Worm (Caenorhabditis elegans) whole organism, L2 larva: ENCODE data around the gene Y49F6B.12.

Experiments used
- C34F6.9 ChIP-seq: fragments of 150-350 bp; optimal IDR thresholded peaks from 2 replicates; lab custom pipeline; 2014; ENCODE audit warnings: missing biosample characterization, missing genetic modification characterization
- F13H6.1 ChIP-seq: sonication (generic microtip); optimal IDR thresholded peaks from 2 replicates; lab custom pipeline; 2016; ENCODE audit warnings: missing genetic modification characterization, missing compliant biosample characterization
- R02D3.7 ChIP-seq: fragments of 150-350 bp; optimal IDR thresholded peaks from 2 replicates; lab custom pipeline; 2014; ENCODE audit warnings: missing biosample characterization, missing genetic modification characterization
- Y55F3AM.14 ChIP-seq: fragments of 200-800 bp; sonication (Bioruptor generic); optimal IDR thresholded peaks from 2 replicates; lab custom pipeline; 2018; ENCODE audit warnings: mild to moderate bottlenecking, missing genetic modification characterization, missing compliant biosample characterization
- ZK546.5 ChIP-seq: sonication (generic microtip); optimal IDR thresholded peaks from 2 replicates; lab custom pipeline; 2017; ENCODE audit warnings: missing biosample characterization, missing genetic modification characterization
- alr-1 ChIP-seq: fragments of 150-350 bp; optimal IDR thresholded peaks from 2 replicates; lab custom pipeline; 2014; ENCODE audit warnings: missing biosample characterization, missing genetic modification characterization
- ama-1 ChIP-seq: fragments of 150-350 bp; optimal IDR thresholded peaks from 2 replicates; lab custom pipeline; 2018; ENCODE audit warnings: inconsistent platforms
- blmp-1 ChIP-seq: sonication (generic microtip); optimal IDR thresholded peaks from 2 replicates; lab custom pipeline; 2017; ENCODE audit warnings: missing genetic modification characterization, mild to moderate bottlenecking, missing compliant biosample characterization, antibody characterized with exemption, moderate library complexity; ENCODE audit not compliant: insufficient read depth
- ceh-16 ChIP-seq: fragments of 150-350 bp; optimal IDR thresholded peaks from 2 replicates; lab custom pipeline; 2014; ENCODE audit warnings: missing biosample characterization, missing genetic modification characterization
- ceh-82 ChIP-seq: fragments of 150-350 bp; optimal IDR thresholded peaks from 2 replicates; lab custom pipeline; 2014; ENCODE audit warnings: missing biosample characterization, missing genetic modification characterization
- crh-2 ChIP-seq: sonication (generic microtip); optimal IDR thresholded peaks from 2 replicates; lab custom pipeline; 2017; ENCODE audit warnings: missing biosample characterization, missing genetic modification characterization
- dmd-4 ChIP-seq: sonication (generic microtip); optimal IDR thresholded peaks from 2 replicates; lab custom pipeline; 2017; ENCODE audit warnings: missing biosample characterization, missing genetic modification characterization
- egl-27 ChIP-seq: sonication (generic microtip); optimal IDR thresholded peaks from 3 replicates; lab custom pipeline; 2017; ENCODE audit warnings: missing biosample characterization, missing genetic modification reagents, missing genetic modification characterization
- elt-1 ChIP-seq: fragments of 150-350 bp; optimal IDR thresholded peaks from 2 replicates; lab custom pipeline; 2014; ENCODE audit warnings: missing biosample characterization, missing genetic modification characterization
- fos-1 ChIP-seq: fragments of 150-350 bp; optimal IDR thresholded peaks from 2 replicates; lab custom pipeline; 2014; ENCODE audit warnings: missing biosample characterization, missing genetic modification characterization
- gmeb-1 ChIP-seq: fragments of 150-350 bp; optimal IDR thresholded peaks from 2 replicates; lab custom pipeline; 2014; ENCODE audit warnings: missing biosample characterization, missing genetic modification characterization
- lin-11 ChIP-seq: fragments of 150-350 bp; sonication (generic microtip); optimal IDR thresholded peaks from 2 replicates; lab custom pipeline; 2014; ENCODE audit warnings: missing biosample characterization, missing genetic modification characterization, inconsistent platforms, mixed read lengths
- lin-13 ChIP-seq: fragments of 150-350 bp; optimal IDR thresholded peaks from 2 replicates; lab custom pipeline; 2014; ENCODE audit warnings: missing biosample characterization, missing genetic modification reagents, missing genetic modification characterization
- lsy-2 ChIP-seq, 2 experiments: fragments of 150-350 bp in 1 of 2; sonication (generic microtip) in 1 of 2; optimal IDR thresholded peaks; 2 replicates each; lab custom pipeline; 2014 to 2017; ENCODE audit warnings: missing biosample characterization in 2 of 2, missing genetic modification characterization in 2 of 2
- mab-5 ChIP-seq: fragments of 150-350 bp; optimal IDR thresholded peaks from 2 replicates; lab custom pipeline; 2014; ENCODE audit warnings: missing biosample characterization, missing genetic modification characterization
- mbf-1 ChIP-seq: sonication (generic microtip); optimal IDR thresholded peaks from 2 replicates; lab custom pipeline; 2017; ENCODE audit warnings: missing biosample characterization, missing genetic modification characterization
- mdl-1 ChIP-seq, 2 experiments: fragments of 150-350 bp in 1 of 2; sonication (generic microtip) in 1 of 2; optimal IDR thresholded peaks; 2 replicates each; lab custom pipeline; 2017; ENCODE audit warnings: missing biosample characterization in 2 of 2, missing genetic modification characterization in 2 of 2
- nhr-11 ChIP-seq: fragments of 150-350 bp; optimal IDR thresholded peaks from 2 replicates; lab custom pipeline; 2014; ENCODE audit warnings: missing biosample characterization, missing genetic modification characterization
- nhr-12 ChIP-seq: fragments of 150-350 bp; optimal IDR thresholded peaks from 2 replicates; lab custom pipeline; 2014; ENCODE audit warnings: missing biosample characterization, missing genetic modification characterization
- nhr-129 ChIP-seq: fragments of 150-350 bp; optimal IDR thresholded peaks from 2 replicates; lab custom pipeline; 2014; ENCODE audit warnings: missing biosample characterization, missing genetic modification characterization
- nhr-21 ChIP-seq: fragments of 150-350 bp; optimal IDR thresholded peaks from 2 replicates; lab custom pipeline; 2014; ENCODE audit warnings: missing biosample characterization, missing genetic modification characterization
- nhr-25 ChIP-seq: fragments of 150-350 bp; sonication (generic microtip); optimal IDR thresholded peaks from 3 replicates; lab custom pipeline; 2014; ENCODE audit warnings: missing biosample characterization, missing genetic modification characterization
- nhr-6 ChIP-seq: fragments of 150-350 bp; optimal IDR thresholded peaks from 2 replicates; lab custom pipeline; 2014; ENCODE audit warnings: missing biosample characterization, missing genetic modification characterization
- sma-3 ChIP-seq: sonication (generic microtip); optimal IDR thresholded peaks from 2 replicates; lab custom pipeline; 2016; ENCODE audit warnings: missing genetic modification reagents, missing genetic modification characterization, missing compliant biosample characterization
- sma-9 ChIP-seq, 2 experiments: fragments of 150-350 bp in 1 of 2; sonication (generic microtip) in 1 of 2; optimal IDR thresholded peaks; 2 replicates each; lab custom pipeline; 2014 to 2016; ENCODE audit warnings: missing genetic modification characterization in 2 of 2, mild to moderate bottlenecking in 1 of 2, missing biosample characterization in 1 of 2, missing compliant biosample characterization in 1 of 2, missing genetic modification reagents in 1 of 2, moderate library complexity in 1 of 2
- snpc-4 ChIP-seq: fragments of 150-350 bp; optimal IDR thresholded peaks from 2 replicates; lab custom pipeline; 2014; ENCODE audit warnings: missing biosample characterization, missing genetic modification characterization
- unc-39 ChIP-seq: fragments of 150-350 bp; optimal IDR thresholded peaks from 2 replicates; lab custom pipeline; 2014; ENCODE audit warnings: missing biosample characterization, missing genetic modification characterization
- unc-62 ChIP-seq: fragments of 150-350 bp; optimal IDR thresholded peaks from 2 replicates; lab custom pipeline; 2014; ENCODE audit warnings: missing biosample characterization, missing genetic modification reagents, missing genetic modification characterization
- ztf-1 ChIP-seq: fragments of 200-800 bp; sonication (Bioruptor generic); conservative IDR thresholded peaks from 2 replicates; pipeline ENCODE4 v1.3.6; 2022; ENCODE audit warnings: missing genetic modification characterization, missing compliant biosample characterization
- ztf-11 ChIP-seq: sonication (generic microtip); optimal IDR thresholded peaks from 2 replicates; lab custom pipeline; 2017; ENCODE audit warnings: missing biosample characterization, missing genetic modification characterization
- ztf-4 ChIP-seq: fragments of 150-350 bp; optimal IDR thresholded peaks from 2 replicates; lab custom pipeline; 2014; ENCODE audit warnings: missing biosample characterization, missing genetic modification characterization

The Y49F6B.12 gene

ce11 chrII:3439842-3440640 is 32.2 kb downstream of the Y49F6B.12 start:
- TF ChIP-seq ceh-16 (tag; lab: Kevin White, UChicago) (no peak), sma-3 (GFP tag; lab: Kevin White, UChicago) (peak; percentile 66), snpc-4 (tag; lab: Kevin White, UChicago) (peak; percentile 59), Y55F3AM.14 (GFP tag; lab: Kevin White, UChicago) (no peak), lsy-2 (tag; optimal IDR thresholded peaks at IDR 0.05; lab: Kevin White, UChicago) (no peak), nhr-25 (tag; lab: Kevin White, UChicago) (no peak), sma-9 (GFP tag; optimal IDR thresholded peaks at IDR 0.05; lab: Kevin White, UChicago) (peak; percentile 90), sma-9 (tag; optimal IDR thresholded peaks at IDR 0.05; lab: Kevin White, UChicago) (no peak), fos-1 (tag; lab: Kevin White, UChicago) (peak; percentile 72), C34F6.9 (tag; lab: Kevin White, UChicago) (no peak), ztf-4 (tag; lab: Kevin White, UChicago) (no peak), ceh-82 (tag; lab: Kevin White, UChicago) (no peak)

- TF ChIP-seq nhr-21 (tag; lab: Kevin White, UChicago) (peak; percentile 6), F13H6.1 (tag; lab: Kevin White, UChicago) (no peak), crh-2 (tag; lab: Kevin White, UChicago) (peak; percentile 29), nhr-11 (no peak), egl-27 (tag; lab: Kevin White, UChicago) (peak; percentile 7), ama-1 (no peak), fos-1 (tag; lab: Kevin White, UChicago) (peak; percentile 64), sma-3 (GFP tag; lab: Kevin White, UChicago) (peak; percentile 68), nhr-129 (tag; lab: Kevin White, UChicago) (peak; percentile 12), dmd-4 (no peak), lin-13 (peak; percentile 27), gmeb-1 (tag; lab: Kevin White, UChicago) (peak; percentile 46), nhr-12 (tag; lab: Kevin White, UChicago) (no peak), sma-9 (GFP tag; optimal IDR thresholded peaks at IDR 0.05; lab: Kevin White, UChicago) (peak; percentile 16), sma-9 (tag; optimal IDR thresholded peaks at IDR 0.05; lab: Kevin White, UChicago) (no peak)
- TF ChIP-seq, all 48 proteins: peak for 9
These were observed 32.9 kb downstream of the Y49F6B.12 start for ce11 chrII:3439244-3439698.

ce11 chrII:3438280-3438679 is 33.9 kb downstream of the Y49F6B.12 start:
- TF ChIP-seq mdl-1 (tag; optimal IDR thresholded peaks at IDR 0.05; lab: Kevin White, UChicago) (no peak), blmp-1 (peak; percentile 39), alr-1 (tag; lab: Kevin White, UChicago) (no peak), mab-5 (tag; lab: Kevin White, UChicago) (no peak), sma-3 (GFP tag; lab: Kevin White, UChicago) (no peak), ceh-82 (tag; lab: Kevin White, UChicago) (no peak), mbf-1 (no peak), lin-11 (tag; lab: Kevin White, UChicago) (no peak)

ce11 chrII:3437393-3437792 is 34.8 kb downstream of the Y49F6B.12 start:
- TF ChIP-seq nhr-25 (tag; lab: Kevin White, UChicago) (no peak), gmeb-1 (tag; lab: Kevin White, UChicago) (no peak), ceh-16 (tag; lab: Kevin White, UChicago) (no peak), alr-1 (tag; lab: Kevin White, UChicago) (no peak), nhr-6 (tag; lab: Kevin White, UChicago) (no peak), nhr-12 (tag; lab: Kevin White, UChicago) (no peak), unc-62 (GFP tag; lab: Kevin White, UChicago) (no peak), fos-1 (tag; lab: Kevin White, UChicago) (no peak), R02D3.7 (tag; lab: Kevin White, UChicago) (no peak), crh-2 (tag; lab: Kevin White, UChicago) (no peak), mdl-1 (tag; optimal IDR thresholded peaks at IDR 0.05; lab: Kevin White, UChicago) (no peak), elt-1 (tag; lab: Kevin White, UChicago) (no peak), ztf-11 (tag; lab: Kevin White, UChicago) (no peak), ztf-1 (GFP tag; lab: Robert Waterston, UW) (no peak), ZK546.5 (no peak), ceh-82 (tag; lab: Kevin White, UChicago) (no peak), mbf-1 (no peak), snpc-4 (tag; lab: Kevin White, UChicago) (no peak), unc-39 (tag; lab: Kevin White, UChicago) (no peak)
